Worm (Caenorhabditis elegans) whole organism, dauer: ENCODE data around the gene nep-24.
"Not testable (repeated sequence)": the region's sequence is repeated elsewhere in the genome, so short reads cannot be mapped to it uniquely, and the experiment has no call there.

Experiments used
- unc-62 ChIP-seq: sonication (generic microtip); optimal IDR thresholded peaks from 2 replicates; lab custom pipeline; 2017; ENCODE audit warnings: missing biosample characterization, missing genetic modification reagents, missing genetic modification characterization

Gene nep-24

DNA sequence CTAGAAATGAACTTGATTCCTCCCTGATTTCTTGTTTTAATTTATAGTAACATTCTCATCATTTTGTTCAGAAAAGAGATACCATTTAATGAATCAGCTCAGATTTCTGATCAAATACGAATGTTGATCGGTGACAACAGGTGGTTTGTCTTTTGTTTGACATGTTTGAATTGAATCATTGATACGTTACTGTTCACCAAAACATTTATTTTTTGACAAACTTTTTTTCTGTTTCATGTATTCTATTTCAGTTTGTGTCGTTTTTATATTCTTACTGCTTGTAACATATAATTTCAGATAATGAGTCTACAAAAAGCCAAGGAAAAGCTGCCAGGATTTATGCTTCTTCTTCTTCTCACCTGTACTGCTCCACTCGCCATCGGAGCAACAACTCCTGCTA, at the start of gene nep-24:
Gene nep-24, plus strand, starts transcription at position 301 of the 400 bp plus-strand sequence.
- TF ChIP-seq unc-62 (GFP tag; lab: Kevin White, UChicago), result no peak

DNA sequence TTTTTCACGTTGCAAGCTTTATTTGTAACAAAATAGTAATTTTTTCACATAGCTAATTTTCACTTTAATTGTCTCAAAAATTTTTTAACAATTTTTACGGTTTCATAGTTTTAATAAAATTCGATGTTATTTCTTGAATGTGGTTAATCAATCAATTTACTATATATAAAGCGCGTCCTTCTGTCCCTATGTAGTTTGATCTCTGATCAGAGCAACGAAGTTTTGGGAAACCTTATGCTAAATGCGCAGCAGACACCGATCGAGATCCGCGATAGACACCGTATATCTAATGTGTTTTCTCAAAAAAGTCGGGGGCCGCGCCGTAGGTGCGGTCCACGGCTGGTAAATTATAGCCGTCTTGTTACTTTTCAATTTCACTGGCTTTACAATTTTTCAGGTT, 35.6 kb upstream of the nep-24 start:
- no peak for TF ChIP-seq unc-62 (GFP tag; lab: Kevin White, UChicago)

DNA sequence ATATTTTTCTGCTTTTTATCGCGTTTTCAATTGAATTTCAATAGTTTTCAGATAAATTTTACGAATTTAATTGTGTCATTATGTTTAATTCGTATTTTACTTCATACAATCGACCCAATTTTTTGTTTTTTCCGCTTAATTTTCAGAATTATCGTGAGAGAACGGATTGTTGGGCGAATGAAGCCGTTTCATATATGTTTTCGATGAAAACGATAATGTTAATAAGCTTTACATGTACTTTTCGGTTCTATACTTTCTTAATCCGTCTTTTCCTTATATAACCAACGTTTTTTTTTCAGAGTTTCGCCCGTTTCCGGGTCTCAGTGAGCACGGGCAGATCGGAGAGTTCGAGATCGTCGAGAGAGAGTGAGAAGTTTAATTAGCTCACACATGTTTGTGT, 28.9 kb upstream of the nep-24 start, which contains the start of gene T06A10.2:
Gene T06A10.2, plus strand, starts transcription at position 301 of the 400 bp plus-strand sequence.
- TF ChIP-seq unc-62 (GFP tag; lab: Kevin White, UChicago), result not testable (repeated sequence)

DNA sequence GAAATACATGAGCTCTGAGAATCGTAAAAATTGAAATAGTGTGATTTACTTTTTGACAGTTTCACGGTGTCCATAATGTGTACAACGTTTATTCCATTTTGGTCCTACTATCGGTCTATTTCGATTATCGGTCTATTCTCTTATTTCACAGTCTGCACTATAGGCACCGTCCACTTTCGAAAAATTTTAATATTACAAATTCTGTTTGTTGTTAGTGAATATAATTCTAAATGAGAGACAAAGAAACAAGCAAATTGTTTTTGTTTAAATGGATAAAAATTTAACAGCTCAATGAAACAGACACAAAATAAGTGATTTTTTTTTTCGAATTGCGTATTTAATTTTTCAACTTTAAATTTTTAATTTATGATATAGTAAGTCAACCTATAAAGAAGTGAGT, 26.0 kb upstream of the nep-24 start:
- TF ChIP-seq unc-62 (GFP tag; lab: Kevin White, UChicago), result no peak

DNA sequence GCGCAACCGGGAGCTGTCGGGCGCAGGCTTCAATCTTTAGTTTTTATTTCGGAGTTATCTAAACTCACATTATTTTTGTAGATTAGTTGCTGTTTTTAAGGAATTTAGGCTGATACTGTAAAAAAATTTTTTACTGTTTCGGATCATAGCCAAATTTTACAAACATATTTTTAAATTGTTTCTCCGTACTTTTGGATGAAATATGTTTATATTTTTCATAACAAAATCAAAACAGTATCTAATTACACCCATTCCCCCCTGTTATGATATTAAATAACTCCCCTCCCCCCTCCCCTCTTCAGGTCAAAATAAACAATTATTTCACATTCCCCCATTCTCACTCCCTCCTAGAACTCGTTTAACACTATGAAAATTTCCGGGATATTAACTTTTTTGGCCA, 8.4 kb upstream of the nep-24 start, which contains the start of gene Y116A8C.3:
Gene Y116A8C.3, plus strand, starts transcription at position 301 of the 400 bp plus-strand sequence.
- no peak for TF ChIP-seq unc-62 (GFP tag; lab: Kevin White, UChicago)

DNA sequence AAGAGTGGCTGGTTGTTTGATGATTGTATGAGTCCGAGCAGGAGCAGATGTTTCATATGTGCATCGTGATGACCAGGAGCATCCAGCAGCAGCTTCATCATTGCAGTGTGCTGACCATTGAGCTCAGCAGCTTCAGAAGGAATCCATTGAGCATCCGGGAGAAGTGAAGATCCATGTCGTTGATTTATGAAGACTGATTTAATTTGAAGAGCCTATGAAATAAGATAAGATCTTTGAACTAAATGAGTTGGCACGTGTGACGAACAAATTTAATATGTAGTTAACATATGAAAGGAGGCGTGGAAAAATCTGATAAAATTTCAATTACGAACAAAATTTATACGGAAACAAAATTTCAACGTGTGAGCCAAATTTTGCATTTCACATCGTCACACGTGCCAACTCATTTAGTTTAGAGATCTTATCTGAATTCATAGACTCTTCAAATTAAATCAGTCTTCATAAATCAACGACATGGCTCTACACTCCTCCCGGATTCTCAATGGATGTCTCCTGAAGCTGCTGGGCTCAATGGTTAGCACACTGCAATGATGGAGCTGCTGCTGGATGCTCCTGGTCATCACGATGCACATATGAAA, 6.3 kb upstream of the nep-24 start, which contains the start of the genes Y116A8C.469 and Y116A8C.468:
Gene Y116A8C.469, minus strand, starts transcription at position 101 of the 599 bp plus-strand sequence.
Gene Y116A8C.468, plus strand, starts transcription at position 549 of the 599 bp plus-strand sequence.
- TF ChIP-seq unc-62 (GFP tag; lab: Kevin White, UChicago), result no peak

DNA sequence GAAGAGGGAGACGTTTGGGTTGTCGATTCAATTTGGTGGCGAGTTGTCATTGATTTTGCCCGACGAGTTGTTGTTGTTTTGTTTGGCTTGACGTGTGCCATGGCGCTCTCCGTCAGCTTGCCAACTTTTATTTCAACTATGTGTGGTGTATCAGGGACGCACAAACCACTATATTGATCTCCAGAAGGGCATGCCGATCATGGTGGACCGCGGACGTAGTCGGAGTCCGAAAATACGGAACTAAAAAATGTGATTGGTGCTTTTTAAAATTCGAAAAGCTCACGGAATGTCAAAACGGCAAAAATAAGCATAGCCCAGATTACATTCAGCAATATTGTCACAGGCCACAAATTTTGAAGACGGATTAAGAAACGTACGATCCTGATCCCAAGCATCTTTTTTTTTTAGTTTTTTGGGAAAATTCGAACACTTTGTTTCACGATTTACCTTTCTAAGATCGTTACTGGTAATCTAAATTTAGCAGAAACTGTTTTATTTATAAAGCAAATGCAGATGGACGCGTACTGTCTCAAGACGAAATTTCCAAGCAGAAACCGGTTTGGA, 4.9 kb upstream of the nep-24 start, which contains the start of the genes Y116A8C.470 and Y116A8C.463:
Gene Y116A8C.470, minus strand, starts transcription at position 101 of the 564 bp plus-strand sequence.
Gene Y116A8C.463, plus strand, starts transcription at position 514 of the 564 bp plus-strand sequence.
- no peak for TF ChIP-seq unc-62 (GFP tag; lab: Kevin White, UChicago)

DNA sequence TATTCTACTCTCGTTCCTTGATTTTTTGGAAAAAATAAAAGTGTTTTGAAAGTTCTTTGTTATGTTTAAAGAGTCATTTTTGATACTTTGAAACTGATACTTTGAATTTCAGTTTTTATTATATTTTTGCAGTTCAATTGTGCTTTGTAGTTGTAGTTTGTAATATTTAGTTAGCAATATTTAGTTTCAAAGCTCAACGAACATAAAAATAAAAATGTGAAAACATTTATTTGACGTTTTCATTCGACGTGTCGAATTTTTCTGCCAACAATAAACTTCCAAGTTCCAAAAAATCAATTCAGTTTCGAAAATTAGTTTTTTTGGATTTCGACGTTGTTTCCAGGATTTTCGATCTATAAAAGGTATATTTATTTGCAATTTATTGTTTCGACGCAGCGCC, 4.2 kb upstream of the nep-24 start, which contains the start of gene nep-23:
Gene nep-23, plus strand, starts transcription at position 301 of the 400 bp plus-strand sequence.
- no peak for TF ChIP-seq unc-62 (GFP tag; lab: Kevin White, UChicago)

ce11 chrIV:16921999-16922398, 2.2 kb upstream of the nep-24 start:
- TF ChIP-seq unc-62 (GFP tag; lab: Kevin White, UChicago), result no peak

- TF ChIP-seq unc-62 (GFP tag; lab: Kevin White, UChicago), result no peak
Measured at ce11 chrIV:16925363-16925863, 1.2 kb downstream of the nep-24 start.

DNA sequence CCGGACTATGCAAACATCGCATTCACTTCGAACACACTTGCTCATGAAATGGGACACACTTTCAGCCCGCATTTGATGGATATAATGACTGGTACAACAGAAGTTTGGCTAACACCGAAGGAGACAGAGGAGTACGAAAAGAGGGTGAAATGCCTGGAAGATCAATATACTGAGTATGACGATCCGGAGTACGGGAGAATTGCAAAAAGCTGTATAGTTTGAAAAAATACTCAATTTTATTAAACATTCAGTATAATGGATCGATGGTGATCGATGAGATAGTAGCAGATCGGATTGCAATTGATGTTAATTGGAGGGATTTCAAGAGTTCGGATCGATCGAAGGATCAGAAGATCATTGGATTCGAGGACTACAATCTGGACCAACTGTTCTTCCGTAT, 2.4 kb downstream of the nep-24 start:
- no peak for TF ChIP-seq unc-62 (GFP tag; lab: Kevin White, UChicago)

- TF ChIP-seq unc-62 (GFP tag; lab: Kevin White, UChicago), result no peak
Measured at ce11 chrIV:16931077-16931476, 6.9 kb downstream of the nep-24 start, which contains the start of gene Y116A8C.49. TSS of gene Y116A8C.49 (minus strand) at chrIV:16931177.

DNA sequence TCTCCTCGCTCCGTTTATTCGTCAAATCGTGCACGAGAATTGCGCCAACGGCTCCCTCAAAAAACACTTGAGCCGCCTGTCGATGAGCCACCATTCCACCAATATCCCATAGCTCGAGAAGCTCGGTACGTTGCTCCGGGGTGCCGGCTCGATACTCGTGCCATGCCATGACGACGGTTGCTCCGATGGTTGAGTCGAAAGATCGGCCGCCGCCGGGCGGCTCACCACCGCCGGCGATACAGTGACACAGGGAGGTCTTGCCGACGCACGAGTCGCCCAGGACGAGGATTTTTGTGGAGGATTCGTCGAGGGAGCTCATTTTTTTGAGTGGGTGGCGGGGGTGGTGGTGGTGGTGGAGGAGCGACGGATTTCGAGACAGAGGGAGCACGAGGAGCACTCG, 11.9 kb downstream of the nep-24 start:
- TF ChIP-seq unc-62 (GFP tag; lab: Kevin White, UChicago), result no peak

DNA sequence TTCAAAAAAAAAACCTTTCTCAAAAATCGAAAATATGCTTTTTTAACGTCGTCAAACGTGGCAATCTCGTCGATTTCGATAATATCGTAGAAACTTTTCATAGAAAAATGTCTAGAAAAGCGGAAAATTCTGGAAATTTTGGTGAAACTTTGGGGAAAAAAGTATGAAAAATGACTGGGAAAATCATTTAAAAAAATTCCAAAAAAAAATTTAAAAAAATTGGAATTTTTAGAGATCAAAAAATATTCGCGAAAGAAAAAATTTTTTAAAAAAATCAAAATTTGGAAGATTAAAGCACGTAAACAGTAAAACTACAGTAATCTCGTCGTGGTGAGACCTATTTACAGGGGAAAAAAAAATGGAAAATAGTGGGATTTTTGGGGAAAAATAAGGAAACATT, 14.8 kb downstream of the nep-24 start, which contains the start of gene Y116A8C.10:
Gene Y116A8C.10, minus strand, starts transcription at position 101 of the 400 bp plus-strand sequence.
- no peak for TF ChIP-seq unc-62 (GFP tag; lab: Kevin White, UChicago)

DNA sequence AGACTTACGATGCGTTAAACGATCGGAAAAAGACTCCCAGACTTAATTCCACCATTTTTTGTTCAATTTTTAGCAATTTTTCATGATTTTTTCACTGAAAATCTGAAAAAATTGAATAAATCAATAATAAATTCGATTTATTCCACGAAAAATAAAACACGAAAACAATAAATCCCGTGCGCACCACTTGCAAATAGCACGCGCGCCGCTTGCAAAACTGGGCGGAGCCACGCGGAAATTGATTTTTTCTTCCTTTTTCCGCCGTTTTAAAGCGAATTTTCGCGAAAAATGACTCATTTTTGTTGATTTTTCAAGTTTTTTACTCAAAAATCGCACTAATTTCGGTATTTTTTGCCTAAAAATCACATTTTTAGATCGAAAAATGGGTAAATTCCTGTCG, 22.6 kb downstream of the nep-24 start, which contains the start of the genes Y116A8C.9 and arf-6:
Gene Y116A8C.9, minus strand, starts transcription at position 55 of the 400 bp plus-strand sequence.
Gene arf-6, plus strand, starts transcription at position 375 of the 400 bp plus-strand sequence.
- no peak for TF ChIP-seq unc-62 (GFP tag; lab: Kevin White, UChicago)

DNA sequence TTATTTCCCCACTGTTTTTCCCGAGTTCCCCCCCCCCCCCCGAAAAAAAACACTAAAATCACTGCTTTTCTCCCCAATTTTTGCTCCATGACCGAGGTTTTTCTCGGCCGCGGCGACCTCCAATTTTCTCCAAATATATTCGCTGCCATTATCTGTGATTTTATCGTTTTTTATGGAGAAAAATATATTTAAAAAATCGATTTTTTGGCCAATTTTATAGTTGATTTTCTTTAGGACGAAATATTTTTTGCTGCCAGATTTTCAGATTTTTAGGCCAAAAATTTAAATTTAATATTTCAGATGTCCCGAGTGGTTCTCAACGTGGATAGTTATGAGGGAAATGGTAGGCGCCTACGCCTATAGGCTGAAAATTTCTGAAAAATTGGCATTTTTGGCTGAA, 25.6 kb downstream of the nep-24 start, which contains the start of gene rad-54.B:
Gene rad-54.B, plus strand, starts transcription at position 301 of the 400 bp plus-strand sequence.
- no peak for TF ChIP-seq unc-62 (GFP tag; lab: Kevin White, UChicago)
